Fruit fly (Drosophila melanogaster) whole organism, embryonic: ENCODE results near the gene CG4757.

ENCODE experiments used
- BEAF-32 ChIP-seq: fragments of 200-800 bp; sonication (Bioruptor generic); optimal IDR thresholded peaks from 3 replicates; lab custom pipeline; 2017; ENCODE audit warnings: missing biosample characterization, missing genetic modification characterization, mild to moderate bottlenecking, moderate library complexity, missing genetic modification reagents
- CG10209 ChIP-seq: fragments of 200-800 bp; sonication (Bioruptor generic); optimal IDR thresholded peaks from 3 replicates; lab custom pipeline; 2017; ENCODE audit warnings: missing biosample characterization, mild to moderate bottlenecking, missing genetic modification characterization, missing genetic modification reagents
- CG10366 ChIP-seq: fragments of 200-800 bp; sonication (Bioruptor generic); IDR thresholded peaks from 2 replicates; pipeline ENCODE4 v1.3.6; 2022; ENCODE audit warnings: missing biosample characterization, missing genetic modification characterization
- CG10543 ChIP-seq: fragments of 200-800 bp; sonication (Bioruptor generic); optimal IDR thresholded peaks from 3 replicates; lab custom pipeline; 2017; ENCODE audit warnings: missing biosample characterization, mild to moderate bottlenecking, missing genetic modification characterization, moderate library complexity
- CG10959 ChIP-seq: fragments of 200-800 bp; sonication (Bioruptor generic); IDR thresholded peaks from 2 replicates; pipeline ENCODE4 v1.3.6; 2022; ENCODE audit warnings: missing biosample characterization, missing genetic modification characterization
- CG11247 ChIP-seq: fragments of 200-800 bp; sonication (Bioruptor generic); IDR thresholded peaks from 2 replicates; pipeline ENCODE4 v1.3.6; 2022; ENCODE audit warnings: missing biosample characterization, missing genetic modification characterization
- CG11695 ChIP-seq: fragments of 200-800 bp; sonication (Bioruptor generic); IDR thresholded peaks from 3 replicates; pipeline ENCODE4 v1.3.6; 2022; ENCODE audit warnings: missing biosample characterization, missing genetic modification characterization
- CG13624 ChIP-seq: fragments of 200-800 bp; sonication (Bioruptor generic); optimal IDR thresholded peaks from 2 replicates; lab custom pipeline; 2016; ENCODE audit warnings: missing biosample characterization, missing genetic modification characterization
- CG14710 ChIP-seq: fragments of 200-800 bp; sonication (Bioruptor generic); optimal IDR thresholded peaks from 3 replicates; lab custom pipeline; 2019; ENCODE audit warnings: missing biosample characterization, mild to moderate bottlenecking, missing genetic modification characterization, moderate library complexity
- CG15479 ChIP-seq: fragments of 200-800 bp; sonication (Bioruptor generic); optimal IDR thresholded peaks from 3 replicates; lab custom pipeline; 2019; ENCODE audit warnings: missing biosample characterization, mild to moderate bottlenecking, missing genetic modification characterization, moderate library complexity
- CG16813 ChIP-seq: fragments of 200-800 bp; sonication (Bioruptor generic); IDR thresholded peaks from 3 replicates; pipeline ENCODE4 v1.3.6; 2022; ENCODE audit warnings: missing biosample characterization, missing genetic modification characterization; ENCODE audit not compliant: partially characterized antibody
- CG2116 ChIP-seq: fragments of 200-800 bp; sonication (Bioruptor generic); optimal IDR thresholded peaks from 3 replicates; lab custom pipeline; 2018; ENCODE audit warnings: missing biosample characterization, mild to moderate bottlenecking, missing genetic modification characterization
- CG2889 ChIP-seq: fragments of 200-800 bp; sonication (Bioruptor generic); IDR thresholded peaks from 3 replicates; pipeline ENCODE4 v1.3.6; 2022; ENCODE audit warnings: missing biosample characterization, missing genetic modification characterization
- CG34376 ChIP-seq: fragments of 200-800 bp; sonication (Bioruptor generic); optimal IDR thresholded peaks from 2 replicates; lab custom pipeline; 2018; ENCODE audit warnings: missing biosample characterization, mild to moderate bottlenecking, missing genetic modification characterization
- CG4707 ChIP-seq: fragments of 200-800 bp; sonication (Bioruptor generic); optimal IDR thresholded peaks from 2 replicates; lab custom pipeline; 2018; ENCODE audit warnings: missing biosample characterization, mild to moderate bottlenecking, missing genetic modification characterization, moderate library complexity
- CG7963 ChIP-seq: fragments of 200-800 bp; sonication (Bioruptor generic); IDR thresholded peaks from 3 replicates; pipeline ENCODE4 v1.3.6; 2022; ENCODE audit warnings: missing biosample characterization, missing genetic modification characterization; ENCODE audit not compliant: partially characterized antibody
- CG8089 ChIP-seq: fragments of 200-800 bp; sonication (Bioruptor generic); optimal IDR thresholded peaks from 3 replicates; lab custom pipeline; 2016; ENCODE audit warnings: missing biosample characterization, missing genetic modification characterization
- CG8359 ChIP-seq: fragments of 200-800 bp; sonication (Bioruptor generic); optimal IDR thresholded peaks from 2 replicates; lab custom pipeline; 2017; ENCODE audit warnings: missing biosample characterization, mild to moderate bottlenecking, missing genetic modification characterization, borderline replicate concordance
- CG8388 ChIP-seq: fragments of 200-800 bp; sonication (Bioruptor generic); optimal IDR thresholded peaks from 2 replicates; lab custom pipeline; 2019; ENCODE audit warnings: missing biosample characterization, mild to moderate bottlenecking, missing genetic modification characterization, moderate library complexity
- CG8765 ChIP-seq: fragments of 200-800 bp; sonication (Bioruptor generic); IDR thresholded peaks from 2 replicates; pipeline ENCODE4 v1.3.6; 2022; ENCODE audit warnings: missing biosample characterization, missing genetic modification characterization
- Camta ChIP-seq: fragments of 200-800 bp; sonication (Bioruptor generic); optimal IDR thresholded peaks from 2 replicates; lab custom pipeline; 2016; ENCODE audit warnings: missing biosample characterization, missing genetic modification characterization
- Chrac-16 ChIP-seq: fragments of 200-800 bp; sonication (Bioruptor generic); optimal IDR thresholded peaks from 3 replicates; lab custom pipeline; 2016; ENCODE audit warnings: missing biosample characterization, missing genetic modification characterization
- GATAe ChIP-seq: fragments of 200-800 bp; sonication (Bioruptor generic); conservative IDR thresholded peaks from 2 replicates; pipeline ENCODE4 v1.3.6; 2022; ENCODE audit warnings: missing biosample characterization, missing genetic modification characterization
- H15 ChIP-seq: fragments of 200-800 bp; sonication (Bioruptor generic); IDR thresholded peaks from 3 replicates; pipeline ENCODE4 v1.3.6; 2022; ENCODE audit warnings: missing biosample characterization, missing genetic modification characterization
- HLH3B ChIP-seq: fragments of 200-800 bp; sonication (Bioruptor generic); IDR thresholded peaks from 2 replicates; pipeline ENCODE4 v1.3.6; 2022; ENCODE audit warnings: missing biosample characterization, missing genetic modification characterization
- Hr39 ChIP-seq: fragments of >200 bp; optimal IDR thresholded peaks from 2 replicates; lab custom pipeline; 2017
- Mad ChIP-seq: fragments of 200-800 bp; sonication (Bioruptor generic); optimal IDR thresholded peaks from 2 replicates; lab custom pipeline; 2016; ENCODE audit warnings: missing biosample characterization, missing genetic modification characterization
- Med ChIP-seq: fragments of 200-800 bp; sonication (Bioruptor generic); peaks from one replicate; lab custom pipeline; 2016; ENCODE audit warnings: missing biosample characterization, missing genetic modification characterization, mild to moderate bottlenecking, inconsistent platforms, moderate library complexity
- Oaz ChIP-seq: fragments of 200-800 bp; sonication (Bioruptor generic); IDR thresholded peaks from 2 replicates; pipeline ENCODE4 v1.3.6; 2022; ENCODE audit warnings: missing biosample characterization, missing genetic modification characterization
- Side ChIP-seq: fragments of 200-800 bp; sonication (Bioruptor generic); optimal IDR thresholded peaks from 2 replicates; lab custom pipeline; 2016; ENCODE audit warnings: missing biosample characterization, missing genetic modification characterization
- Taf1 ChIP-seq: fragments of 200-800 bp; sonication (Bioruptor generic); IDR thresholded peaks from 2 replicates; pipeline ENCODE4 v1.3.6; 2022; ENCODE audit warnings: missing biosample characterization, missing genetic modification characterization
- Trl ChIP-seq, 3 experiments: fragments of >200 bp in 2 of 3; fragments of 200-800 bp in 1 of 3; sonication (Bioruptor generic) in 1 of 3; optimal IDR thresholded peaks; 2 replicates in 1 of 3; 3 replicates in 2 of 3; lab custom pipeline; 2016 to 2017; ENCODE audit warnings: missing biosample characterization in 1 of 3, missing genetic modification characterization in 1 of 3
- ase ChIP-seq: fragments of 200-800 bp; sonication (Bioruptor generic); IDR thresholded peaks from 3 replicates; pipeline ENCODE4 v1.3.6; 2022; ENCODE audit warnings: missing biosample characterization, missing genetic modification characterization
- bbx ChIP-seq: fragments of 200-800 bp; sonication (Bioruptor generic); IDR thresholded peaks from 2 replicates; pipeline ENCODE4 v1.3.6; 2022; ENCODE audit warnings: missing biosample characterization, missing genetic modification characterization; ENCODE audit not compliant: partially characterized antibody
- chm ChIP-seq: fragments of 200-800 bp; sonication (Bioruptor generic); IDR thresholded peaks from 2 replicates; pipeline ENCODE4 v1.3.6; 2022; ENCODE audit warnings: missing biosample characterization, missing genetic modification characterization
- crol ChIP-seq: fragments of 200-800 bp; sonication (Bioruptor generic); IDR thresholded peaks from 2 replicates; pipeline ENCODE4 v1.3.6; 2022; ENCODE audit warnings: missing biosample characterization, missing genetic modification characterization
- dpn ChIP-seq, 2 experiments: fragments of 200-800 bp; sonication (Bioruptor generic); optimal IDR thresholded peaks; 3 replicates each; lab custom pipeline; 2016; ENCODE audit warnings: missing biosample characterization in 2 of 2, missing genetic modification characterization in 2 of 2
- ems ChIP-seq: fragments of 200-800 bp; sonication (Bioruptor generic); optimal IDR thresholded peaks from 3 replicates; lab custom pipeline; 2016; ENCODE audit warnings: missing biosample characterization, missing genetic modification characterization
- gce ChIP-seq: fragments of 200-800 bp; sonication (Bioruptor generic); IDR thresholded peaks from 3 replicates; pipeline ENCODE4 v1.3.6; 2022; ENCODE audit warnings: missing biosample characterization, missing genetic modification characterization
- gem ChIP-seq: fragments of 200-800 bp; sonication (Bioruptor generic); optimal IDR thresholded peaks from 2 replicates; lab custom pipeline; 2019; ENCODE audit warnings: missing biosample characterization, mild to moderate bottlenecking, missing genetic modification characterization, moderate library complexity
- gsb-n ChIP-seq: fragments of 200-800 bp; sonication (Bioruptor generic); optimal IDR thresholded peaks from 3 replicates; lab custom pipeline; 2018; ENCODE audit warnings: missing biosample characterization, mild to moderate bottlenecking, missing genetic modification characterization
- gt ChIP-seq: fragments of 200-800 bp; sonication (Bioruptor generic); IDR thresholded peaks from 2 replicates; pipeline ENCODE4 v1.3.6; 2022; ENCODE audit warnings: missing biosample characterization, missing genetic modification characterization
- kni ChIP-seq: fragments of 200-800 bp; sonication (Bioruptor generic); optimal IDR thresholded peaks from 3 replicates; lab custom pipeline; 2017; ENCODE audit warnings: mild to moderate bottlenecking, missing biosample characterization, missing genetic modification reagents, missing genetic modification characterization
- lilli ChIP-seq: fragments of 200-800 bp; sonication (Bioruptor generic); optimal IDR thresholded peaks from 3 replicates; lab custom pipeline; 2016; ENCODE audit warnings: missing biosample characterization, missing genetic modification characterization
- org-1 ChIP-seq: fragments of 200-800 bp; sonication (Bioruptor generic); optimal IDR thresholded peaks from 2 replicates; lab custom pipeline; 2017; ENCODE audit warnings: missing biosample characterization, missing genetic modification characterization
- peb ChIP-seq: fragments of 200-800 bp; sonication (Bioruptor generic); IDR thresholded peaks from 2 replicates; pipeline ENCODE4 v1.3.6; 2022; ENCODE audit warnings: missing biosample characterization, missing genetic modification characterization
- pum ChIP-seq: fragments of 200-800 bp; sonication (Bioruptor generic); optimal IDR thresholded peaks from 2 replicates; lab custom pipeline; 2016; ENCODE audit warnings: missing biosample characterization, missing genetic modification characterization
- run ChIP-seq: fragments of 200-800 bp; sonication (Bioruptor generic); optimal IDR thresholded peaks from 3 replicates; lab custom pipeline; 2018; ENCODE audit warnings: missing biosample characterization, mild to moderate bottlenecking, missing genetic modification characterization
- sob ChIP-seq: fragments of 200-800 bp; sonication (Bioruptor generic); IDR thresholded peaks from 2 replicates; pipeline ENCODE4 v1.3.6; 2022; ENCODE audit warnings: missing biosample characterization, missing genetic modification characterization
- sr ChIP-seq: fragments of 200-800 bp; sonication (Bioruptor generic); IDR thresholded peaks from 3 replicates; pipeline ENCODE4 v1.3.6; 2022; ENCODE audit warnings: missing biosample characterization, missing genetic modification characterization
- vnd ChIP-seq: fragments of 200-800 bp; sonication (Bioruptor generic); IDR thresholded peaks from 3 replicates; pipeline ENCODE4 v1.3.6; 2022; ENCODE audit warnings: missing biosample characterization, missing genetic modification characterization; ENCODE audit not compliant: partially characterized antibody
- wek ChIP-seq: fragments of 200-800 bp; sonication (Bioruptor generic); optimal IDR thresholded peaks from 3 replicates; lab custom pipeline; 2018; ENCODE audit warnings: missing biosample characterization, mild to moderate bottlenecking, missing genetic modification characterization, moderate library complexity

The CG4757 gene

DNA sequence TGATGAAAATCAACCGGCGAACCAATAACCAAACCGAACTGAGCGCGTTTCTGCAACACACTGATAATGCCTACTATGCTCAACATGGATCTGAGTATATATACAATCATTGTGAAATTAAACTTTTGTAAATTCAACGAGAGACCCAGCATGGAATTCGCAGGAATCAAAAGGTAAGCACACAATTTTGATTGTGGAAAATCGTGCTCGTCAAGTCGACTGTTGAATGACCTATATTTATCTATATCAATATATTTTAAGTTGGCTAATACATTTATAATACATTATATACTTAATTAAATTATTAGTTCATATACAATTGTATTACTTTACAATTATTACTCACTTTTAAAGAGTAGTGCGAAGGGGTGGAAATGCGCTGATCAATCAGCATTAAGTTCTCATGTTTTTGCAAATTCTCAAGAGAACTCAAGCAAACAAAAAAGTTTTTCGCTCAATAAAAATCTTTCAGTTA lies 7.2 kb upstream of the CG4757 start, which contains the start of gene Ugt302K1 (continued):
- TF ChIP-seq wek (no peak), peb (GFP tag; lab: Robert Waterston, UW) (no peak), Side (GFP tag; lab: Kevin White, UChicago) (no peak), gsb-n (tag; lab: Kevin White, UChicago) (no peak), CG2116 (GFP tag; lab: Kevin White, UChicago) (no peak), CG10959 (GFP tag; lab: Robert Waterston, UW) (no peak), lilli (no peak), CG10366 (GFP tag; lab: Robert Waterston, UW) (no peak), crol (GFP tag; lab: Robert Waterston, UW) (no peak), CG4707 (GFP tag; lab: Kevin White, UChicago) (no peak), Camta (GFP tag; lab: Kevin White, UChicago) (no peak), CG11247 (no peak), run (tag; lab: Kevin White, UChicago) (no peak), gem (peak; percentile 56), gt (GFP tag; lab: Robert Waterston, UW) (no peak), dpn (GFP tag; optimal IDR thresholded peaks at IDR 0.05; lab: Kevin White, UChicago) (no peak), sr (GFP tag; lab: Robert Waterston, UW) (no peak), chm (no peak), vnd (no peak), kni (GFP tag; lab: Kevin White, UChicago) (no peak), CG15479 (GFP tag; lab: Kevin White, UChicago) (no peak), ase (GFP tag; lab: Robert Waterston, UW) (no peak), Taf1 (GFP tag; lab: Robert Waterston, UW) (peak; percentile 32; the same call in 1 of the 2 replicates), CG10209 (GFP tag; lab: Kevin White, UChicago) (no peak), CG8388 (GFP tag; lab: Kevin White, UChicago) (no peak), CG7963 (GFP tag; lab: Robert Waterston, UW) (no peak), Hr39 (lab: Kevin White, UChicago) (no peak), sob (GFP tag; lab: Robert Waterston, UW) (no peak; the same call in 1 of the 2 replicates), ems (GFP tag; lab: Kevin White, UChicago) (no peak), pum (GFP tag; lab: Kevin White, UChicago) (no peak), CG14710 (tag; lab: Kevin White, UChicago) (no peak), Mad (GFP tag; lab: Kevin White, UChicago) (no peak), Chrac-16 (no peak), CG34376 (GFP tag; lab: Kevin White, UChicago) (no peak), BEAF-32 (GFP tag; lab: Kevin White, UChicago) (no peak), bbx (GFP tag; lab: Robert Waterston, UW) (no peak), CG8359 (GFP tag; lab: Kevin White, UChicago) (no peak), CG13624 (GFP tag; lab: Kevin White, UChicago) (no peak), CG8765 (GFP tag; lab: Robert Waterston, UW) (no peak; the same call in 1 of the 2 replicates), org-1 (GFP tag; lab: Kevin White, UChicago) (no peak), GATAe (GFP tag; lab: Robert Waterston, UW) (no peak), CG11695 (no peak), Trl (optimal IDR thresholded peaks at IDR 0.05; lab: Kevin White, UChicago) (peak in 1 of 2 experiments; percentile 56), Trl (GFP tag; optimal IDR thresholded peaks at IDR 0.05; lab: Kevin White, UChicago) (no peak), CG8089 (GFP tag; lab: Kevin White, UChicago) (no peak), Med (GFP tag; lab: Kevin White, UChicago) (no peak), CG2889 (GFP tag; lab: Robert Waterston, UW) (no peak), HLH3B (no peak), gce (no peak), CG16813 (GFP tag; lab: Robert Waterston, UW) (no peak), H15 (GFP tag; lab: Robert Waterston, UW) (no peak), CG10543 (GFP tag; lab: Kevin White, UChicago) (no peak), Oaz (GFP tag; lab: Robert Waterston, UW) (no peak)
